Worm (Caenorhabditis elegans): ENCODE measurements around the gene C35D10.3.

DNA sequence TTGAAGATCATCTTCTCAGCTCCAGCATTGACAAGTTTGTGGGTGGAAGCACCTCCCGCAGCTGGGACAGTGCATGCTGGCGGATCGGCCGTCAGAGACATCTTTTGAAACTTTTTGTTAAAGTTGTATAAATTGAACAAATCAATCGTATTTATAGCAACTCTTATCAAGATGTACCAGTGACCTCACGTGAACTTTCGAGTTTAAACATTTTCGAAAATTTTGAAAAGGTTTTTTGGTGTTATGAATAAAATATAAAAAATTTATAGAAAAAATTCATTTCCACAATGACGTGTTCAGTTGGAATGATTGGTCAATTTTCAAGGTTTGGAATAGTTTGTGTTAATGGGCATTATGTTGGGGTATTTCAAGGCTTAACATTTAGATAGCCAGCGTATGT, at the start of gene C35D10.3, which contains the start of gene msd-4:
- no peak for TF ChIP-seq nhr-25 (tag; optimal IDR thresholded peaks at IDR 0.05)
- no peak for TF ChIP-seq elt-3 (tag; optimal IDR thresholded peaks at IDR 0.05)
- no peak for TF ChIP-seq nhr-23 (tag; optimal IDR thresholded peaks at IDR 0.05)
- TF ChIP-seq lin-39 (tag; optimal IDR thresholded peaks at IDR 0.05), result no peak

Measured in whole organism, L3 larva.